Worm (Caenorhabditis elegans): ENCODE measurements around the gene ceh-84.

DNA sequence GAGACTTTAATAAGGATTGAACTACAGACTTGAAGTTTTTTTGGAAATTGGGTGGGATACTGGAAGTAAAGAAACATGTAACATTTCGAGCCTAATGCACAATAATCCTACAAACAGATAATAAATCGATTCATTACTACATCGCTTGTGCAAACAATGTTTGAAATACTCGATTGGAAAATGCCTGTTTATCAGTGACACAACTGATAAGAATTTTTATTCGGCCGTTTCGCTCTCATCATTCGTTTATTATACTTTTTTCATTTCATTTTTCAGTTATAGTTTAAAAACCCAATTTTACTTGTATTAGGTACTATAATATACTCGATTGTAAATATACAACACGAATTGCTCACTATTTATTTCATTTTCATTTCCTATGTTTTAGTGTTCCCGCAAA lies 4.9 kb downstream of the ceh-84 start:
- TF ChIP-seq ztf-11 (tag; optimal IDR thresholded peaks at IDR 0.05), result no peak
- no peak for TF ChIP-seq sptf-1 (tag; optimal IDR thresholded peaks at IDR 0.05)
- no peak for TF ChIP-seq lsy-2 (tag; optimal IDR thresholded peaks at IDR 0.05)
- TF ChIP-seq nhr-237 (tag; optimal IDR thresholded peaks at IDR 0.05), result no peak
- no peak for TF ChIP-seq ceh-83 (GFP tag; optimal IDR thresholded peaks at IDR 0.05)
- no peak for TF ChIP-seq elt-1 (tag; optimal IDR thresholded peaks at IDR 0.05; ENCODE audit: borderline replicate concordance, insufficient read depth)
- TF ChIP-seq unc-120 (tag; optimal IDR thresholded peaks at IDR 0.05; ENCODE audit: poor library complexity, severe bottlenecking), result no peak
- no peak for TF ChIP-seq nhr-12 (tag; optimal IDR thresholded peaks at IDR 0.05)

Data from whole organism, mixed stage, embryonic.